Fruit fly (Drosophila melanogaster) whole organism, wandering third instar larva: ENCODE data around the gene CG34148.
A peak's percentile ranks its signal among the peaks of the same experiment; 100 is the strongest.

Experiments used
- CG32264 ChIP-seq: fragments of 200-800 bp; sonication (Bioruptor generic); optimal IDR thresholded peaks from 2 replicates; lab custom pipeline; 2016; ENCODE audit warnings: missing biosample characterization, missing genetic modification characterization
- CrebA ChIP-seq: fragments of 200-800 bp; sonication (Bioruptor generic); optimal IDR thresholded peaks from 2 replicates; lab custom pipeline; 2016; ENCODE audit warnings: missing biosample characterization, mild to moderate bottlenecking, missing genetic modification characterization, borderline replicate concordance
- OdsH ChIP-seq: fragments of 200-800 bp; sonication (Bioruptor generic); optimal IDR thresholded peaks from 2 replicates; lab custom pipeline; 2016; ENCODE audit warnings: missing biosample characterization, mild to moderate bottlenecking, missing genetic modification characterization
- Sp1 ChIP-seq: fragments of 200-800 bp; sonication (Bioruptor generic); optimal IDR thresholded peaks from 3 replicates; lab custom pipeline; 2019; ENCODE audit warnings: missing biosample characterization, mild to moderate bottlenecking, missing genetic modification characterization, moderate library complexity
- psq ChIP-seq: fragments of 200-800 bp; sonication (Bioruptor generic); optimal IDR thresholded peaks from 3 replicates; lab custom pipeline; 2017; ENCODE audit warnings: missing biosample characterization, mild to moderate bottlenecking, missing genetic modification characterization, moderate library complexity
- usp ChIP-seq: fragments of >200 bp; optimal IDR thresholded peaks from 2 replicates; lab custom pipeline; 2017; ENCODE audit warnings: missing biosample characterization, missing genetic modification characterization

DNA sequence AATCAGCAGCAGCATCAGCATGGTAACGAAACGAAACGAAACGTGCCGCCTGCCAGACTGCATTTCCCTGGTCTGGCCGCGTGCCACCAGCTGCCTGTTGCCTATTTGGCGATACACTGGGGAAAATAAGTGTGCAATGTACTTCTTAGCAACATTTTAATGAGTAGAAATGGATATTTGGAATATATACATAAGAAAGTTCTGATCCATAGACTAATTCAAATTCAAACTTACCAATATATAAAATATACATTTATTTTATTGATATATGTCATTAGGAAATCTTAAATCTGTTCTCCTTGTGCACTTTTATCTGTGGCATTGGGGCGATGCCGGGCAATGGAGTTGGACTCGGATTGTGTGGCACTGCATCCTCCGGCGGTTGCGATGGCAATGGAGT is 15.4 kb upstream of the CG34148 start:
- TF ChIP-seq CG32264 (GFP tag; lab: Kevin White, UChicago): no peak
- peak; percentile 1 for TF ChIP-seq psq
- peak; percentile 20 for TF ChIP-seq Sp1 (GFP tag; lab: Kevin White, UChicago)
- no peak for TF ChIP-seq usp
- TF ChIP-seq OdsH (GFP tag; lab: Kevin White, UChicago): no peak
- TF ChIP-seq CrebA (GFP tag; lab: Kevin White, UChicago): no peak
